In genomic region chr3L:14552925-14553239, dm6 we compare ENCODE assay signal across 1 fruit fly cellular context.
A peak's percentile ranks its signal among the peaks of the same experiment; 100 is the strongest.
TF ChIP-seq lines count a peak whose summit lies in the region.

No protein-coding gene starts in this region.

TF ChIP-seq in whole organism, embryonic, 481 proteins besides CTCF, POLR2A, EP300 and RAD21 (continued from another document):
- TF ChIP-seq CG4360 (GFP tag; IDR thresholded peaks at IDR 0.05; lab: Robert Waterston, UW) (no peak), twi (tag; optimal IDR thresholded peaks at IDR 0.05; lab: Kevin White, UChicago) (no peak), CG7839 (tag; optimal IDR thresholded peaks at IDR 0.05; lab: Kevin White, UChicago) (no peak), NFAT (GFP tag; IDR thresholded peaks at IDR 0.05; lab: Robert Waterston, UW) (no peak), row (GFP tag; IDR thresholded peaks at IDR 0.05; lab: Robert Waterston, UW) (0 out of 3 replicates have a peak, but pooled peaks have one; percentile 17), prd (optimal IDR thresholded peaks at IDR 0.05; lab: Kevin White, UChicago) (no peak), prd (GFP tag; IDR thresholded peaks at IDR 0.05; lab: Robert Waterston, UW) (0 out of 3 replicates have a peak, but pooled peaks have one; percentile 11), eve (GFP tag; optimal IDR thresholded peaks at IDR 0.05; lab: Kevin White, UChicago) (peak in 1 of 2 experiments; percentile 34), CG12299 (tag; optimal IDR thresholded peaks at IDR 0.05; lab: Kevin White, UChicago) (no peak), gem (tag; optimal IDR thresholded peaks at IDR 0.05; lab: Kevin White, UChicago) (peak; percentile 30), zen (tag; optimal IDR thresholded peaks at IDR 0.05; lab: Kevin White, UChicago) (no peak), crc (GFP tag; optimal IDR thresholded peaks at IDR 0.05; lab: Kevin White, UChicago) (no peak), CG1603 (tag; optimal IDR thresholded peaks at IDR 0.05; lab: Kevin White, UChicago) (peak; percentile 49), jumu (GFP tag; optimal IDR thresholded peaks at IDR 0.05; lab: Kevin White, UChicago) (no peak), Eip74EF (GFP tag; optimal IDR thresholded peaks at IDR 0.05; lab: Kevin White, UChicago) (no peak), CG3726 (GFP tag; IDR thresholded peaks at IDR 0.05; lab: Robert Waterston, UW) (no peak), Hr3 (GFP tag; optimal IDR thresholded peaks at IDR 0.05; lab: Kevin White, UChicago) (no peak), CG2875 (GFP tag; optimal IDR thresholded peaks at IDR 0.05; lab: Kevin White, UChicago) (peak; percentile 16), gsb-n (tag; optimal IDR thresholded peaks at IDR 0.05; lab: Kevin White, UChicago) (no peak), CG17186 (GFP tag; optimal IDR thresholded peaks at IDR 0.05; lab: Kevin White, UChicago) (no peak), fd96Cb (tag; optimal IDR thresholded peaks at IDR 0.05; lab: Kevin White, UChicago) (peak; percentile 13), CG12391 (tag; optimal IDR thresholded peaks at IDR 0.05; lab: Kevin White, UChicago) (no peak), CG8281 (tag; optimal IDR thresholded peaks at IDR 0.05; lab: Kevin White, UChicago) (no peak), tio (GFP tag; optimal IDR thresholded peaks at IDR 0.05; lab: Kevin White, UChicago) (no peak)
